Worm (Caenorhabditis elegans) whole organism, L1 larva: ENCODE results near the gene riok-3.

Source experiments
- C16A3.4 ChIP-seq: fragments of 150-350 bp; optimal IDR thresholded peaks from 2 replicates; lab custom pipeline; 2014; ENCODE audit warnings: missing biosample characterization, missing genetic modification characterization
- ets-5 ChIP-seq: fragments of 200-800 bp; sonication (Bioruptor generic); IDR thresholded peaks from 2 replicates; pipeline ENCODE4 v1.3.6; 2022; ENCODE audit warnings: missing genetic modification characterization, missing compliant biosample characterization
- lin-14 ChIP-seq: fragments of 200-800 bp; sonication (Bioruptor generic); optimal IDR thresholded peaks from 2 replicates; lab custom pipeline; 2018; ENCODE audit warnings: mild to moderate bottlenecking, missing genetic modification characterization, moderate library complexity, missing compliant biosample characterization
- lin-15B ChIP-seq: fragments of 150-350 bp; sonication (generic microtip); optimal IDR thresholded peaks from 3 replicates; lab custom pipeline; 2014; ENCODE audit warnings: missing biosample characterization, missing genetic modification characterization
- nhr-76 ChIP-seq: sonication (generic microtip); optimal IDR thresholded peaks from 2 replicates; lab custom pipeline; 2017; ENCODE audit warnings: missing biosample characterization, missing genetic modification characterization
- nhr-90 ChIP-seq: sonication (generic microtip); optimal IDR thresholded peaks from 2 replicates; lab custom pipeline; 2016; ENCODE audit warnings: mild to moderate bottlenecking, missing genetic modification characterization, missing compliant biosample characterization; ENCODE audit not compliant: poor library complexity
- pag-3 ChIP-seq: sonication (generic microtip); optimal IDR thresholded peaks from 2 replicates; lab custom pipeline; 2017; ENCODE audit warnings: missing genetic modification characterization, mild to moderate bottlenecking, missing compliant biosample characterization, antibody characterized with exemption, borderline replicate concordance; ENCODE audit not compliant: insufficient read depth

DNA sequence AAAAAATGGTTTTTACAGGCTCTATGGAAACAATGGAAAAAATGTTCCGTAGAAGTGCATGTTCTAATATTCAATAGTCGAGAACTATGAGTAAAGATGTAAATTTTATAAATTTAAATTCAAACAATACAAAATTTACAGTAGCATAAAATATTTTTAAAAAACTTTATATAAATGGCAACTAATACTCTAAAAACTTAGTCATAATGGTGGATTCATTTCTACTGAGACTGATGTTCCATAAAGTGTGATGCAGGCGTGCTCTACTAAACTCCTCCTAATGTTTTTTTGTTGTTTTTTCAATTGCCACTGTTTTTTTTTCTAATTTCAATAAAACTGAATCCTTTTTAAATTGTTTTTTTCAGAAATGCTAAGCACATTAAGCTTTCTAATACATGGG, 3.4 kb upstream of the riok-3 start, which contains the start of gene gtap-2:
- TF ChIP-seq C16A3.4 (peak; percentile 45), ets-5 (GFP tag; lab: Robert Waterston, UW) (no peak), nhr-76 (tag; lab: Kevin White, UChicago) (no peak), pag-3 (no peak), nhr-90 (tag; lab: Kevin White, UChicago) (peak; percentile 10), lin-15B (tag; lab: Kevin White, UChicago) (no peak), lin-14 (GFP tag; lab: Kevin White, UChicago) (peak; percentile 21)
